Fruit fly (Drosophila melanogaster) ovary, adult (tissue): ENCODE results near the gene Suv3.

Experiments used
- CG17801 ChIP-seq: fragments of 200-800 bp; optimal IDR thresholded peaks from 2 replicates; lab custom pipeline; 2019; ENCODE audit warnings: missing biosample characterization, mild to moderate bottlenecking, missing genetic modification characterization, moderate library complexity; ENCODE audit not compliant: partially characterized antibody

The Suv3 gene

dm6 chr3R:4311067-4311723 lies at the start of gene Suv3:
TSS of gene Suv3 (plus strand) at chr3R:4311555.
- peak; percentile 33 for TF ChIP-seq CG17801

dm6 chr3R:4266470-4266869 lies 44.9 kb upstream of the Suv3 start, which contains the start of gene CG1092:
TSS of gene CG1092 (plus strand) at chr3R:4266770.
- TF ChIP-seq CG17801: no peak

DNA sequence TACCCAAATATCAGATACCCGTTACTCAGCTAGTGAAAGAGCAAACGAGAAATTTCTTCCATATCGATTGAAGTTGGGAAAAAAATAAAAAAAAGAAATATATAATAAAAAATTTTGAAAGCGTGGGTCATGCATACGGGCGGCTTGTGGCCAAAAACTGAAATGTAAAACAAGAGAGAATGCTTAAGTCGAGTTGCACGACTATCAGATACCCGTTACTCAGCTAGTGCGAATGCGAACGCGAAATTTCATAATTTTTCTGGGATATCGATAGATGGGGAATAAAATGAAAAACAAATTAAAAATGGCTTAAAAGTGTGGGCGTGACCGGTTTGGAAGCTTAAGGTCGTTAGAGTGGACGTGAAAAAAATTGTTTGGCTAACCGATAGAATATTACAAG lies 43.0 kb upstream of the Suv3 start:
- TF ChIP-seq CG17801: no peak

- no peak for TF ChIP-seq CG17801
Measured at dm6 chr3R:4277828-4278227, 33.5 kb upstream of the Suv3 start, which contains the start of gene flip. TSS of gene flip (minus strand) at chr3R:4277928.

dm6 chr3R:4280062-4280461 lies 31.3 kb upstream of the Suv3 start, which contains the start of gene cpx:
TSS of gene cpx (plus strand) at chr3R:4280221.
- no peak for TF ChIP-seq CG17801

DNA sequence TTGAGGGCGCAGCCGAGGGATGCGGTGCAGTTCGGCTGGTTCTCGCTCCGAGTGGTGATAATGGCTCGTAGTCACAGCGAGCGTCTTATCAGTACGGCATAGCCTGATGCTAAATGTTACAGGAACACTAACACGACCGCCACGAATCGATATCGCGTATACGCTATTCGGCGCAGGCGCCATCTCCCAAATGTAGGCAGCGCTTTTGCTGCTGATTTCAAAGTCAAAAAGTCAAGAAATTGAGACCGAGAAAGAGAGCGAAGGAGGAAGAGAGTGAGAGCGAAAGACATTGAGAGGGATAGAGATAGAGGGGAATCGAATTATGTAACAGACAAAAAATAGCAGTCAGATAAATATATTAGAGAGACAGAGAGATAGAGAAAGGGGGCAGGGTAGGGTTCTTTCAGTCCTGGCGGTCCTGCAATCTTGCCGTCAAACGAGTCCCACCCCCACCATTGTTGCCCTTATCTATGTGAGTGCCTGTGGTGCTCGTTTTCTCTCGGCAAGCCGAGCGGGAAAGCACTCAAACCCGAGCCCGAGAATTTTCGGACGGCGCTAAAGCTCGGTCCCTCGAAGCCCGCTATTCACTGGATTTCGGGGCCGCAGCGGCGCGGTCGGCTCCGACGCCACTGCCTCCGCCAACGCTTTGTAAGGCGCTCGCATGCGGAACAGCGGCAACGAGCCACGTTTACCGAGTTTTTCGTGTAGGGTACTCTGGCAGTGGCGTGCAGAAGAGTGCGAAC lies 30.1 kb upstream of the Suv3 start:
- no peak for TF ChIP-seq CG17801

DNA sequence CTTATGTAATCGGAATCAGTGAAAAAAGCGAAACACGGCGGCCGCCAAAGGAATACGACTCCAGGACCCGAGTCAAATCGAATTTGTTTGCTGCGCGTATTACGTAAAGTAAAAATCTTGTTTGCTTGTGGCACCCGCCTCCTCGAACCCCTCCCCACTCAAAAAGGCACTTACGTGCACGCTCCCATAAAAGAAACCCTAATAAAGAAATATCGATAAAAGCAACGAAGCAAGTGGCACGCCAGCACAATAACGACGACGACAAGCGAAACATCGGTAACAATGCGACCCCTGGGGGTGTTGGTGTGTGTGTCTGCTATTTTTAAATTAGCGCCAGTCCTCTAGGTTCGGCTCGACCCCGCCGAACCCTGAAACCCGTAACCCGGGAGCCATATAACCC lies 29.1 kb upstream of the Suv3 start:
- TF ChIP-seq CG17801: no peak

dm6 chr3R:4284376-4284953 lies 26.9 kb upstream of the Suv3 start:
- TF ChIP-seq CG17801: no peak

DNA sequence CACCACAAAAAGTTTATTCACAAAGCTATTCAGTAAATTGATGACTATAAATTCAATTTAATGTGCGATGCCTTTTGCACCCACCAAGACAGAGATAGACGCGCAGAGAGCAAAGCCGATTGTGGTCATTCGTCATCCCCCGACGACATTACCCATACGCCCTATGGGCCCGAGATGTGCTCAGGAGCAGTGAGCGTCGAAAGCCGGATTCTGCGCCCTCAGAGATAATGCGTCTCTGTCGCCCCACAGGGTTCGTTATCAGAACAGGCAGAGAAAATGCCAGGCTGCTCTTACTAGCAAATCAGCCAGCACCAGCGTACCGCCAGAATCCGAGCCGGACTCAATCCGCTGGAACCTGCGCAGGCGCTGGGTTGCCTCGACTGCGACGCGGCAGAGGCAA lies 20.1 kb upstream of the Suv3 start:
- TF ChIP-seq CG17801: no peak

DNA sequence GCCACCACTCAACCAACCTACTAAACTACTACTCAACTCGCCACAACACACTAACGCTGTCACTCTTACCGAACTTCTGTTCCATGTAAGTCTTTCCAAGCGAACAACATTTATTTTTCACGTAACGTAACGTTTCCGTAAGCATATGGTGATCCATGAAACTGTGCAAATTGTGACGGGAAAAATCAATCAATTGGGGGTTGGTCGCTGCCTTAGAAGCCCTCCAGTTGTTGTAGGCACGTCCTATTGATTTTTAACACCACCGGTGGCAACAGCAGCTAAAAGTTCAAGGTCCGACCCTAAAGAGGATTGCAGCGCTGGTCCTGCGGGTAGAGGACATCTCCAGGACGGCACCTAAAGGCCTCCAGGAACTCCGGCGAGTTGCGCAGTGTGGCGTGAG lies 19.2 kb upstream of the Suv3 start:
- TF ChIP-seq CG17801: no peak

- TF ChIP-seq CG17801: no peak
Measured at dm6 chr3R:4294689-4295088, 16.7 kb upstream of the Suv3 start, which contains the start of gene Nepl11. TSS of gene Nepl11 (minus strand) at chr3R:4294840.

DNA sequence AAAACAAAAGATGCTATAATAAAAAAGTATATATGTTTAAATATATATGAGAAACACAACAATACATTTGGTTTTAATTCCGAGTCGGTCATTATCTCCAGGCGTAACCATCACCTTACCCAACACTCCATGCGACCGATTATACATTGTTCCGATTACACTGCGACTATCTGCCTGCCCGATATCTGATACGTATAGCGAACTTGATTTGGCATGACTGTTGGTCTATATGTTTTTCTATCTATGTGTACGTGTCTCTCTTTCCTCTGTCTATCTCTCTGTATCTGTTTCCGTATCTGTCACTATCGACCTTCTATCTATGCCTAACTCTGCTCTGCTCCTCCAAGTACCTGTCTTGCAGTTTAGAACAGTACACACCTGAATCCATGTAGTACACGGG lies 9.9 kb upstream of the Suv3 start:
- TF ChIP-seq CG17801: no peak

dm6 chr3R:4307664-4308416 lies 3.5 kb upstream of the Suv3 start, which contains the start of gene MP1:
TSS of gene MP1 (plus strand) at chr3R:4307908.
- TF ChIP-seq CG17801: peak; percentile 23

dm6 chr3R:4308708-4309107 lies 2.6 kb upstream of the Suv3 start:
- no peak for TF ChIP-seq CG17801

DNA sequence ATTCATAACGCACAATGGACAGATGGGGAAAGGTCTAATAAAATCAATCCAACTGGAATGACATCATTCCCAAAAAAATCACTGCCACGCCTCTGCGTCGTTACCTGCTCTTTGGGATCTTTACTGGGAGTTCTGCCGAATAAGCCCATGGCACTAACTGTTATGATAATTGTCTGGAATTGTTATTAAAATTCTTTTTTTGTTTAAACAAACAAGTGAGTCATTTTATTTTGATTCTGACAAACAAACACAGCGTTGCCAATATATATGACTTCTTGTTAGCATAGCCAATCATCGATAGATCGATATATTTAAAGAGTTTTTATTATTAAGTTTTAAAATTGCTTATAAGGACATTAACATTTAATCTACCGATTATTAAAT lies 680 bp upstream of the Suv3 start, which contains the start of gene Vps24:
TSS of gene Vps24 (minus strand) at position 265 of the 384 bp plus-strand sequence.
- TF ChIP-seq CG17801: no peak

DNA sequence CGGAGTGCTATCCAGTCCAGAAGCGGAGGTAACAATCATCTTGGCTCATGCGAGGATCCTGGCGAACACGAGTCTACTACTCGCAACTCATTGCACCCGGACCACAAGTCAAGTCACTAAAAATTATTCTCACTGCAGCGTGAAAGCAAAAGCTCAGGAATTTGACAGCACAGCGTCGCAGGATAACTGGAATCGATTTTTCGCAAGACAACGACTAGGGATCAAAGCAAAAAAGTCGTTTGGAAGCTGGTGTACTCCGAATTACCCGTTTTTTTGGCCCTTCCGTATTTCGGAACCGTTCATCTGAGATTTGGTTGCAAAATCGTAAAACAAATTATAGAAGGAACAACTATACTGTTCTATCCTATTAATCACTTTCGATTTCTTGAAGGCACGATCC lies 7.2 kb downstream of the Suv3 start:
- no peak for TF ChIP-seq CG17801

DNA sequence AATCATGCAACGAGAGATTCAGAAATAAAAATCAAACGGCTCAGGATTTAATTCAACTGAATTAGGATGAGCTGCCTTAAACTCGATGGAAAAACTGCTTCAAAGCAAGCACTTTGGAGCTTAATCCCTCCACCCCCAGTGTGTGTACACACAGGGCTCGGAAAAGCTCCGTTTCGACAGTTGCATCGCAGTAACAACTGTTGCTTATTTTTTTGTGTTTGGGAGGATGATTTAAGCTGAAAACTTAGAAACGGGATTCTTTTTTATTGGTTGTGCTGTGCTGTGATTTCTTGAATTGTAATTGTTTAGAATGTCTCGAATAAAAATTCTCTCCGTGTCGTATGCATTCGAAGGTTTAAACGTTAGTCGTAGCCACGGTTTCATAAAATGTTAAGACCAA lies 7.6 kb downstream of the Suv3 start, which contains the start of gene Syt14:
TSS of gene Syt14 (minus strand) at position 71 of the 400 bp plus-strand sequence.
- TF ChIP-seq CG17801: no peak
